Fruit fly (Drosophila melanogaster) whole organism, embryonic: Measurements from ENCODE around the gene CG34429.

ENCODE experiments used
- Asciz ChIP-seq: fragments of 200-800 bp; sonication (Bioruptor generic); optimal IDR thresholded peaks from 2 replicates; lab custom pipeline; 2017; ENCODE audit warnings: missing biosample characterization, mild to moderate bottlenecking, missing genetic modification characterization, missing genetic modification reagents
- B-H1 ChIP-seq: fragments of 200-800 bp; sonication (Bioruptor generic); IDR thresholded peaks from 3 replicates; pipeline ENCODE4 v1.3.6; 2022; ENCODE audit warnings: missing biosample characterization, missing genetic modification characterization
- Blimp-1 ChIP-seq: fragments of 200-800 bp; sonication (Bioruptor generic); optimal IDR thresholded peaks from 3 replicates; lab custom pipeline; 2018; ENCODE audit warnings: missing biosample characterization, missing genetic modification characterization, mild to moderate bottlenecking, moderate library complexity, missing genetic modification reagents
- Bteb2 ChIP-seq: fragments of 200-800 bp; sonication (Bioruptor generic); optimal IDR thresholded peaks from 2 replicates; lab custom pipeline; 2016; ENCODE audit warnings: missing biosample characterization, missing genetic modification characterization
- CG12071 ChIP-seq: fragments of 200-800 bp; sonication (Bioruptor generic); optimal IDR thresholded peaks from 3 replicates; lab custom pipeline; 2018; ENCODE audit warnings: missing biosample characterization, mild to moderate bottlenecking, missing genetic modification characterization
- CG12744 ChIP-seq: fragments of 200-800 bp; sonication (Bioruptor generic); optimal IDR thresholded peaks from 2 replicates; lab custom pipeline; 2016; ENCODE audit warnings: missing biosample characterization, missing genetic modification characterization
- CG13123 ChIP-seq: fragments of 200-800 bp; sonication (Bioruptor generic); optimal IDR thresholded peaks from 2 replicates; lab custom pipeline; 2016; ENCODE audit warnings: missing biosample characterization, missing genetic modification characterization
- CG14667 ChIP-seq: fragments of 200-800 bp; sonication (Bioruptor generic); IDR thresholded peaks from 2 replicates; pipeline ENCODE4 v1.3.6; 2022; ENCODE audit warnings: missing biosample characterization, missing genetic modification characterization
- CG14860 ChIP-seq: fragments of 200-800 bp; sonication (Bioruptor generic); IDR thresholded peaks from 3 replicates; pipeline ENCODE4 v1.3.6; 2022; ENCODE audit warnings: missing biosample characterization, missing genetic modification characterization; ENCODE audit not compliant: partially characterized antibody
- CG15514 ChIP-seq: fragments of 200-800 bp; sonication (Bioruptor generic); optimal IDR thresholded peaks from 3 replicates; lab custom pipeline; 2017; ENCODE audit warnings: missing biosample characterization, missing genetic modification characterization, mild to moderate bottlenecking, moderate library complexity, missing genetic modification reagents
- CG15601 ChIP-seq: fragments of 200-800 bp; sonication (Bioruptor generic); optimal IDR thresholded peaks from 3 replicates; lab custom pipeline; 2019; ENCODE audit warnings: missing biosample characterization, mild to moderate bottlenecking, missing genetic modification characterization, moderate library complexity
- CG17186 ChIP-seq: fragments of 200-800 bp; sonication (Bioruptor generic); optimal IDR thresholded peaks from 3 replicates; lab custom pipeline; 2017; ENCODE audit warnings: missing biosample characterization, missing genetic modification reagents, missing genetic modification characterization
- CG18262 ChIP-seq: fragments of 200-800 bp; optimal IDR thresholded peaks from 3 replicates; lab custom pipeline; 2019; ENCODE audit warnings: missing biosample characterization, mild to moderate bottlenecking, missing genetic modification characterization, moderate library complexity
- CG18599 ChIP-seq: fragments of 200-800 bp; sonication (Bioruptor generic); optimal IDR thresholded peaks from 3 replicates; lab custom pipeline; 2017; ENCODE audit warnings: missing biosample characterization, missing genetic modification characterization, mild to moderate bottlenecking, moderate library complexity, missing genetic modification reagents
- CG3726 ChIP-seq: fragments of 200-800 bp; sonication (Bioruptor generic); IDR thresholded peaks from 3 replicates; pipeline ENCODE4, ENCODE4 v1.3.6; 2022; ENCODE audit warnings: missing biosample characterization, missing genetic modification characterization
- CG4282 ChIP-seq: fragments of 200-800 bp; sonication (Bioruptor generic); optimal IDR thresholded peaks from 2 replicates; lab custom pipeline; 2016; ENCODE audit warnings: missing biosample characterization, missing genetic modification characterization
- CG6272 ChIP-seq: fragments of 200-800 bp; sonication (Bioruptor generic); IDR thresholded peaks from 2 replicates; pipeline ENCODE4 v1.3.6; 2022; ENCODE audit warnings: missing biosample characterization, missing genetic modification characterization
- CG6654 ChIP-seq: fragments of 200-800 bp; sonication (Bioruptor generic); optimal IDR thresholded peaks from 2 replicates; lab custom pipeline; 2017; ENCODE audit warnings: missing biosample characterization, mild to moderate bottlenecking, missing genetic modification characterization
- CG6791 ChIP-seq: fragments of 200-800 bp; sonication (Bioruptor generic); IDR thresholded peaks from 3 replicates; pipeline ENCODE4 v1.3.6; 2022; ENCODE audit warnings: missing biosample characterization, missing genetic modification characterization; ENCODE audit not compliant: partially characterized antibody
- CG7745 ChIP-seq: fragments of 200-800 bp; sonication (Bioruptor generic); optimal IDR thresholded peaks from 2 replicates; lab custom pipeline; 2018; ENCODE audit warnings: missing biosample characterization, mild to moderate bottlenecking, missing genetic modification characterization, moderate library complexity
- CG8765 ChIP-seq: fragments of 200-800 bp; sonication (Bioruptor generic); IDR thresholded peaks from 2 replicates; pipeline ENCODE4 v1.3.6; 2022; ENCODE audit warnings: missing biosample characterization, missing genetic modification characterization
- CG8944 ChIP-seq: fragments of 200-800 bp; sonication (Bioruptor generic); optimal IDR thresholded peaks from 3 replicates; lab custom pipeline; 2016; ENCODE audit warnings: missing biosample characterization, missing genetic modification characterization
- CG9727 ChIP-seq: fragments of 200-800 bp; sonication (Bioruptor generic); optimal IDR thresholded peaks from 3 replicates; lab custom pipeline; 2017; ENCODE audit warnings: missing biosample characterization, mild to moderate bottlenecking, missing genetic modification characterization
- D19A ChIP-seq: fragments of 200-800 bp; optimal IDR thresholded peaks from 3 replicates; lab custom pipeline; 2019; ENCODE audit warnings: missing biosample characterization, mild to moderate bottlenecking, missing genetic modification characterization, moderate library complexity
- Dip3 ChIP-seq: fragments of 200-800 bp; sonication (Bioruptor generic); optimal IDR thresholded peaks from 3 replicates; lab custom pipeline; 2016; ENCODE audit warnings: missing biosample characterization, missing genetic modification characterization
- ERR ChIP-seq: fragments of 200-800 bp; sonication (Bioruptor generic); optimal IDR thresholded peaks from 2 replicates; lab custom pipeline; 2016; ENCODE audit warnings: missing biosample characterization, missing genetic modification characterization
- Elba2 ChIP-seq: fragments of 200-800 bp; sonication (Bioruptor generic); optimal IDR thresholded peaks from 3 replicates; lab custom pipeline; 2016; ENCODE audit warnings: missing biosample characterization, missing genetic modification characterization
- Ets97D ChIP-seq: fragments of 200-800 bp; sonication (Bioruptor generic); optimal IDR thresholded peaks from 3 replicates; lab custom pipeline; 2016; ENCODE audit warnings: missing biosample characterization, missing genetic modification characterization
- Fer2 ChIP-seq: fragments of 200-800 bp; sonication (Bioruptor generic); optimal IDR thresholded peaks from 2 replicates; lab custom pipeline; 2018; ENCODE audit warnings: missing biosample characterization, mild to moderate bottlenecking, missing genetic modification characterization, moderate library complexity
- HHEX ChIP-seq: fragments of 200-800 bp; sonication (Bioruptor generic); optimal IDR thresholded peaks from 3 replicates; lab custom pipeline; 2017; ENCODE audit warnings: missing biosample characterization, mild to moderate bottlenecking, missing genetic modification characterization, missing genetic modification reagents
- Mrtf ChIP-seq: fragments of 200-800 bp; sonication (Bioruptor generic); IDR thresholded peaks from 3 replicates; pipeline ENCODE4 v1.3.6; 2022; ENCODE audit warnings: missing biosample characterization, missing genetic modification characterization
- NK7.1 ChIP-seq: fragments of 200-800 bp; sonication (Bioruptor generic); optimal IDR thresholded peaks from 3 replicates; lab custom pipeline; 2016; ENCODE audit warnings: missing biosample characterization, missing genetic modification characterization
- ase ChIP-seq: fragments of 200-800 bp; sonication (Bioruptor generic); IDR thresholded peaks from 3 replicates; pipeline ENCODE4 v1.3.6; 2022; ENCODE audit warnings: missing biosample characterization, missing genetic modification characterization
- chif ChIP-seq, 2 experiments: fragments of 200-800 bp; sonication (Bioruptor generic); optimal IDR thresholded peaks; 3 replicates each; lab custom pipeline; 2016; ENCODE audit warnings: missing biosample characterization in 2 of 2, missing genetic modification characterization in 2 of 2
- dimm ChIP-seq: fragments of 200-800 bp; sonication (Bioruptor generic); IDR thresholded peaks from 2 replicates; pipeline ENCODE4 v1.3.6; 2022; ENCODE audit warnings: missing biosample characterization, missing genetic modification characterization
- eyg ChIP-seq: fragments of 200-800 bp; sonication (Bioruptor generic); optimal IDR thresholded peaks from 3 replicates; lab custom pipeline; 2016; ENCODE audit warnings: missing biosample characterization, missing genetic modification characterization
- fu2 ChIP-seq: fragments of 200-800 bp; sonication (Bioruptor generic); optimal IDR thresholded peaks from 2 replicates; lab custom pipeline; 2016; ENCODE audit warnings: missing biosample characterization, missing genetic modification characterization
- kah ChIP-seq: fragments of 200-800 bp; sonication (Bioruptor generic); optimal IDR thresholded peaks from 2 replicates; lab custom pipeline; 2018; ENCODE audit warnings: missing biosample characterization, mild to moderate bottlenecking, missing genetic modification characterization
- nerfin-2 ChIP-seq: fragments of 200-800 bp; sonication (Bioruptor generic); IDR thresholded peaks from 2 replicates; pipeline ENCODE4 v1.3.6; 2022; ENCODE audit warnings: missing biosample characterization, missing genetic modification characterization; ENCODE audit not compliant: partially characterized antibody
- pan ChIP-seq, 4 experiments: fragments of >200 bp in 3 of 4; fragments of 200-800 bp in 1 of 4; sonication (Bioruptor generic) in 1 of 4; optimal IDR thresholded peaks in 3 of 4; IDR thresholded peaks in 1 of 4; 2 replicates each; pipeline versions ENCODE4 v1.3.6 to Lab custom; 2017 to 2022; ENCODE audit warnings: missing biosample characterization in 2 of 4, missing genetic modification characterization in 2 of 4, mixed read lengths in 1 of 4
- pho ChIP-seq: fragments of 200-800 bp; sonication (Bioruptor generic); optimal IDR thresholded peaks from 2 replicates; lab custom pipeline; 2016; ENCODE audit warnings: missing biosample characterization, missing genetic modification characterization
- sim ChIP-seq: fragments of 200-800 bp; sonication (Bioruptor generic); IDR thresholded peaks from 2 replicates; pipeline ENCODE4 v1.3.6; 2022; ENCODE audit warnings: missing biosample characterization, missing genetic modification characterization
- stwl ChIP-seq: fragments of 200-800 bp; sonication (Bioruptor generic); optimal IDR thresholded peaks from 3 replicates; lab custom pipeline; 2018; ENCODE audit warnings: missing biosample characterization, mild to moderate bottlenecking, missing genetic modification characterization, moderate library complexity
- tio ChIP-seq: fragments of 200-800 bp; sonication (Bioruptor generic); optimal IDR thresholded peaks from 2 replicates; lab custom pipeline; 2017; ENCODE audit warnings: missing biosample characterization, missing genetic modification characterization, inconsistent platforms
- trh ChIP-seq: fragments of 200-800 bp; sonication (Bioruptor generic); optimal IDR thresholded peaks from 2 replicates; lab custom pipeline; 2016; ENCODE audit warnings: missing biosample characterization, missing genetic modification characterization
- unc-4 ChIP-seq: fragments of 200-800 bp; sonication (Bioruptor generic); IDR thresholded peaks from 2 replicates; pipeline ENCODE4 v1.3.6; 2022; ENCODE audit warnings: missing biosample characterization, missing genetic modification characterization; ENCODE audit not compliant: partially characterized antibody
- vvl ChIP-seq: fragments of 200-800 bp; sonication (Bioruptor generic); IDR thresholded peaks from 2 replicates; pipeline ENCODE4 v1.3.6; 2022; ENCODE audit warnings: missing biosample characterization, missing genetic modification characterization
- wor ChIP-seq: fragments of 200-800 bp; sonication (Bioruptor generic); IDR thresholded peaks from 2 replicates; pipeline ENCODE4 v1.3.6; 2022; ENCODE audit warnings: missing biosample characterization, missing genetic modification characterization

The CG34429 gene

dm6 chr3L:13022854-13023560 is 39.8 kb upstream of the CG34429 start, which contains the start of gene RpS12 (continued):
- TF ChIP-seq nerfin-2 (GFP tag; lab: Robert Waterston, UW) (0 out of 2 replicates have a peak, but pooled peaks have one; percentile 51), NK7.1 (peak; percentile 63), CG4282 (GFP tag; lab: Kevin White, UChicago) (peak; percentile 62), HHEX (GFP tag; lab: Kevin White, UChicago) (peak; percentile 85), chif (GFP tag; optimal IDR thresholded peaks at IDR 0.05; lab: Kevin White, UChicago) (peak; percentile 50 to 75), fu2 (GFP tag; lab: Kevin White, UChicago) (peak; percentile 65), pho (peak; percentile 73), CG14667 (GFP tag; lab: Robert Waterston, UW) (peak; percentile 46), stwl (tag; lab: Kevin White, UChicago) (peak; percentile 74), CG12744 (GFP tag; lab: Kevin White, UChicago) (peak; percentile 72), Bteb2 (GFP tag; lab: Kevin White, UChicago) (peak; percentile 60), CG6654 (peak; percentile 33), CG9727 (GFP tag; lab: Kevin White, UChicago) (peak; percentile 77), CG15601 (tag; lab: Kevin White, UChicago) (peak; percentile 56), kah (GFP tag; lab: Kevin White, UChicago) (peak; percentile 72), CG8765 (GFP tag; lab: Robert Waterston, UW) (no peak), D19A (tag; lab: Kevin White, UChicago) (no peak), CG18599 (GFP tag; lab: Kevin White, UChicago) (peak; percentile 78), Dip3 (GFP tag; lab: Kevin White, UChicago) (peak; percentile 68), vvl (GFP tag; lab: Robert Waterston, UW) (peak; percentile 78), Ets97D (GFP tag; lab: Kevin White, UChicago) (peak; percentile 99), CG14860 (GFP tag; lab: Robert Waterston, UW) (peak; percentile 49), CG12071 (peak; percentile 87), CG7745 (tag; lab: Kevin White, UChicago) (peak; percentile 51), CG13123 (GFP tag; lab: Kevin White, UChicago) (peak; percentile 57), pan (optimal IDR thresholded peaks at IDR 0.05; lab: Kevin White, UChicago) (no peak), pan (GFP tag; optimal IDR thresholded peaks at IDR 0.05 in 1 of 2, IDR thresholded peaks at IDR 0.05 in 1 of 2) (peak in 1 of 2 experiments; percentile 67), trh (GFP tag; lab: Kevin White, UChicago) (peak; percentile 61), B-H1 (GFP tag; lab: Robert Waterston, UW) (no peak; the same call in 2 of the 3 replicates), Fer2 (peak; percentile 56), CG3726 (GFP tag; lab: Robert Waterston, UW) (0 out of 3 replicates have a peak, but pooled peaks have one; percentile 54), Elba2 (no peak), wor (peak; percentile 37), unc-4 (GFP tag; lab: Robert Waterston, UW) (peak; percentile 65), Blimp-1 (no peak), tio (GFP tag; lab: Kevin White, UChicago) (peak; percentile 45), CG18262 (tag; lab: Kevin White, UChicago) (peak; percentile 41), CG17186 (GFP tag; lab: Kevin White, UChicago) (peak; percentile 82), CG15514 (GFP tag; lab: Kevin White, UChicago) (peak; percentile 87), eyg (peak; percentile 71), dimm (GFP tag; lab: Robert Waterston, UW) (no peak), CG6272 (GFP tag; lab: Robert Waterston, UW) (peak; percentile 71), ase (GFP tag; lab: Robert Waterston, UW) (peak; percentile 79), Mrtf (peak; percentile 77; the same call in 2 of the 3 replicates), ERR (peak; percentile 80), CG6791 (GFP tag; lab: Robert Waterston, UW) (peak; percentile 92), Asciz (GFP tag; lab: Kevin White, UChicago) (peak; percentile 39), CG8944 (GFP tag; lab: Kevin White, UChicago) (peak; percentile 64), sim (GFP tag; lab: Robert Waterston, UW) (0 out of 2 replicates have a peak, but pooled peaks have one; percentile 25)
